Worm (Caenorhabditis elegans): ENCODE results near the gene cpna-4.
"Not testable (repeated sequence)": the region's sequence is repeated elsewhere in the genome, so short reads cannot be mapped to it uniquely, and the experiment has no call there.

- not testable (repeated sequence) for TF ChIP-seq ama-1 (optimal IDR thresholded peaks at IDR 0.05); hmg-4 (GFP tag; optimal IDR thresholded peaks at IDR 0.05); B0310.2 (tag; optimal IDR thresholded peaks at IDR 0.05); ceh-13 (GFP tag; optimal IDR thresholded peaks at IDR 0.05); pes-1 (GFP tag; IDR thresholded peaks at IDR 0.05)
Measured at ce11 chrIV:15311590-15311989, 49.8 kb upstream of the cpna-4 start, which contains the start of gene Y73F8A.12.
